Fruit fly (Drosophila melanogaster): ENCODE results near the gene Rsph9.

Gene Rsph9

DNA sequence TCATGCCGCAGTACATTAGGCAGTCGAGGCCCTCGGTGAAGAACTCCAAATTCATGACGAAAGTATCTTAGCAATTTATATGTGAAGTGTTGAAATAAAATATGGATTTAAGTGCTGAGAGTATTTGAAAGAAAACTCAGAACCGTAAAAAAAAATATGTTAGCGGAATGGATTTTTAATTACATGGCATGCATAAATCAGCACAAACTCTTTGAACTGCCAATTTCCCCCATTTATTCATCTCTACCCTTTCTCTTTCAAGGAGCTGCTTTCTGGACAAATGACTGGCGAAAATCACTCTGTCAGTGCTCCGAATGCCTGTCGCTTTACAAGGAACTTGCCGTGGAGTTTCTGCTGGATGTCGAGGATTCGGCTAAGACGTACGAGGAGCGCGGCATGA, at the start of gene Rsph9:
Rsph9 (minus strand) TSS at position 101 of the 400 bp plus-strand sequence.
- no peak for TF ChIP-seq vvl (GFP tag; IDR thresholded peaks at IDR 0.05)
- TF ChIP-seq Med (GFP tag) = no peak

DNA sequence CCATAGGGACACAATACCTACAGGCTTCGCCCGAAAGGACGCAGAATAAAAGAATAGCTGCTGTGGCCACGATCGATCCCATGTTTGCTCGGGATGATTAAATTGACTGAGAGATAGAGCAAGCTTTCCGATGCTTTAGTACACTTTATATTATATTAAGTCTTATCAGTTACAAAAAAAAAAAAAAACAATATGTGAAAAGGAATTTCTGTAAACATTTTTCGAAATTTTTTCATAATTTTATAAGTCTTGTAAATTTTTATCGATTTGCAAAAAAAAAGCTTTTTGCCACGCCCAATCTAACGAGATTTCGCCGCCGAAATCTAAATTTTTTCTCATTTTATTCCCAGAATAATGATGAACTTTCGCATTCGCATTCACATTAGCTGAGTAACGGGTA, 45.5 kb upstream of the Rsph9 start, which contains the start of gene CG18563:
CG18563 (minus strand) TSS at position 101 of the 400 bp plus-strand sequence.
- TF ChIP-seq CG10543 (GFP tag; optimal IDR thresholded peaks at IDR 0.05) (no peak), CG4617 (GFP tag; optimal IDR thresholded peaks at IDR 0.05; ENCODE audit: borderline replicate concordance) (no peak)

DNA sequence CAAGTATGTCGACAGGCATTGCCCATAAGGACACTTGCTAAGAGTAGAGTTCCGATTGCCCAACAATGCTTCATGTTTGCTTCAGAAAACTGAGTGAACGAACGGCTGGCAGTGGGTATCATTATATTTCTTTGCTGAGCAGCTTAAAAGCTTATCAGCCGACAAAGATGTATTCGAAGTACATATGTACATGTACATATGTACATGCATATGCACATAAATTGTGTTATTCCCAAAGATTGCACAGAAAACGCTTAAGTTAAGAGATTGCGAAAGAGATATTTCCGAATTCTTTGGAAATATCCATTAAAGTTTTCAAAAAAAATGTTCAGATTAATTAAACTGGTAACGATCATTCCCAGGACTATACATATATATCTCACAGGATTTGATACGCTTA, 43.4 kb upstream of the Rsph9 start, which contains the start of gene SPH93:
SPH93 (minus strand) TSS at position 101 of the 400 bp plus-strand sequence.
- no peak for TF ChIP-seq HLHmδ (GFP tag; optimal IDR thresholded peaks at IDR 0.05)
- TF ChIP-seq prd (optimal IDR thresholded peaks at IDR 0.05) = no peak
- no peak for TF ChIP-seq prd (GFP tag; IDR thresholded peaks at IDR 0.05)
- no peak for TF ChIP-seq CG32772 (GFP tag; IDR thresholded peaks at IDR 0.05)
- no peak for TF ChIP-seq Stat92E (GFP tag; optimal IDR thresholded peaks at IDR 0.05)
- no peak for TF ChIP-seq CG11560 (tag; IDR thresholded peaks at IDR 0.05)
- TF ChIP-seq CG14014 (GFP tag; IDR thresholded peaks at IDR 0.05) = no peak
- TF ChIP-seq luna (GFP tag; optimal IDR thresholded peaks at IDR 0.05) = no peak
- TF ChIP-seq CG2712 (tag; optimal IDR thresholded peaks at IDR 0.05) = no peak
- TF ChIP-seq pita (GFP tag; optimal IDR thresholded peaks at IDR 0.05) = no peak
- TF ChIP-seq amos (GFP tag; IDR thresholded peaks at IDR 0.05; ENCODE audit: partially characterized antibody) = no peak
- no peak for TF ChIP-seq repo (GFP tag; optimal IDR thresholded peaks at IDR 0.05)
- TF ChIP-seq NFAT (GFP tag; IDR thresholded peaks at IDR 0.05) = no peak
- TF ChIP-seq Sry-δ (GFP tag; optimal IDR thresholded peaks at IDR 0.05) = no peak
- TF ChIP-seq disco-r (GFP tag; optimal IDR thresholded peaks at IDR 0.05) = no peak
- no peak for TF ChIP-seq Bgb (GFP tag; IDR thresholded peaks at IDR 0.05; ENCODE audit: partially characterized antibody)
- TF ChIP-seq CG30431 (GFP tag; optimal IDR thresholded peaks at IDR 0.05) = no peak
- no peak for TF ChIP-seq D (optimal IDR thresholded peaks at IDR 0.05)
- no peak for TF ChIP-seq D (GFP tag; optimal IDR thresholded peaks at IDR 0.05)
- no peak for TF ChIP-seq NK7.1 (GFP tag; optimal IDR thresholded peaks at IDR 0.05)
- TF ChIP-seq Mad (GFP tag; optimal IDR thresholded peaks at IDR 0.05) = no peak

DNA sequence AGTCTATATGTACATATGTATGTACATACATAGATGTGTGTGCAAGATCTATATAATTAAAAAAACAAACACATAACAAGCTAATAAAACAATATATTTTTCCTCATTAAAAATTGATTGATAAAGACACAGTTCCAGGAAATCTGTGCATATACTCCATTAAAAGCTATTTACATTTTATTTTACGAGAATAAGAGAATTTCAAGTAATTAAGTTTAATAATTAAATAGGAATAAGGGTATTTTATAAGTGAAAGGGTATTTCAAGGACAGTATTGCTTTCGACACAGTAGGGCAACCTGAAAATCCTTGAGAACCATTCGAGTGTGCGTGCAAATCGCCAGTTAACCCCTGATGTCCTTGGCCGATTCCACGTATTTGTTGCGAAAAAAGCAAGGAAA, 40.2 kb upstream of the Rsph9 start, which contains the start of gene CG5050:
CG5050 (plus strand) TSS at position 301 of the 400 bp plus-strand sequence.
- no peak for TF ChIP-seq zen2 (GFP tag; IDR thresholded peaks at IDR 0.05; ENCODE audit: partially characterized antibody)
- no peak for TF ChIP-seq CG11247 (GFP tag; IDR thresholded peaks at IDR 0.05)
- no peak for TF ChIP-seq CG14050 (GFP tag; IDR thresholded peaks at IDR 0.05)
- no peak for TF ChIP-seq gcm2 (GFP tag; optimal IDR thresholded peaks at IDR 0.05)
- TF ChIP-seq CG6791 (GFP tag; IDR thresholded peaks at IDR 0.05; ENCODE audit: partially characterized antibody) = no peak

DNA sequence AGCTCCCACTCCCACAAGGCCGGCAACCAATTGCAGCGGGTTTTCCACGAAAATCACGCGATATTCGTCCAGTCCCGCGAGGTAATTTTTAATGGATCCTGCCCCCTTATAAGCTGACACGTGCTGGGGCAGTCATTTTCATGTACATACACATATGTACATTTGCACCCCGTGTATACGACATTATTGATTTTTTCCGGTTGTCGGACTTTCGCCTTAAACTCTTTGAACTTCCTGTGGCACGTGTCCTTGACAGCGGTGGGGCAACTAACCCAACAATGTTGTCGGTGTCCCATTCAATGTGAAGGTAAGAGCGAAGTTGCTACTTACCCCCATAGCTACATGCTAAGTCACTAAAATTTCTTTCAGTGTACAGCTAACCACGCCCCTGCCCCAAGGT, 39.7 kb upstream of the Rsph9 start:
- TF ChIP-seq CG1647 (GFP tag; optimal IDR thresholded peaks at IDR 0.05) (no peak), sens (GFP tag) (peak; percentile 50), croc (GFP tag; conservative IDR thresholded peaks at IDR 0.05) (no peak), cwo (GFP tag; optimal IDR thresholded peaks at IDR 0.05) (peak; percentile 38), NfI (GFP tag; optimal IDR thresholded peaks at IDR 0.05) (no peak), Hey (tag; optimal IDR thresholded peaks at IDR 0.05) (peak; percentile 92)
